Worm (Caenorhabditis elegans): ENCODE measurements around the gene mans-2.

- TF ChIP-seq ZK546.5 (tag; optimal IDR thresholded peaks at IDR 0.05): no peak
- TF ChIP-seq peb-1 (tag; optimal IDR thresholded peaks at IDR 0.05): no peak
- TF ChIP-seq skn-1 (tag; optimal IDR thresholded peaks at IDR 0.05): no peak
- TF ChIP-seq elt-1 (tag; optimal IDR thresholded peaks at IDR 0.05): no peak
Measured at ce11 chrV:11978179-11978578, 7.1 kb downstream of the mans-2 start, which contains the start of gene mif-2.
